Worm (Caenorhabditis elegans) whole organism, early embryonic: ENCODE data around the gene msp-152.

Source experiments
- B0310.2 ChIP-seq: sonication (generic microtip); optimal IDR thresholded peaks from 2 replicates; lab custom pipeline; 2016; ENCODE audit warnings: mild to moderate bottlenecking, missing genetic modification characterization, missing compliant biosample characterization
- F13C5.2 ChIP-seq: sonication (generic microtip); optimal IDR thresholded peaks from 2 replicates; lab custom pipeline; 2017; ENCODE audit warnings: mild to moderate bottlenecking, missing genetic modification characterization, inconsistent platforms, missing compliant biosample characterization
- aly-1 ChIP-seq: sonication (generic microtip); optimal IDR thresholded peaks from 2 replicates; lab custom pipeline; 2016; ENCODE audit warnings: missing genetic modification characterization, missing compliant biosample characterization
- ama-1 ChIP-seq: fragments of 150-350 bp; optimal IDR thresholded peaks from 2 replicates; lab custom pipeline; 2014
- ceh-13 ChIP-seq: fragments of 200-800 bp; sonication (Bioruptor generic); optimal IDR thresholded peaks from 2 replicates; lab custom pipeline; 2018; ENCODE audit warnings: mild to moderate bottlenecking, missing genetic modification characterization, missing compliant biosample characterization
- ceh-36 ChIP-seq: sonication (generic microtip); optimal IDR thresholded peaks from 2 replicates; lab custom pipeline; 2016; ENCODE audit warnings: missing genetic modification characterization, inconsistent platforms, missing compliant biosample characterization
- ets-7 ChIP-seq: sonication (generic microtip); optimal IDR thresholded peaks from 2 replicates; lab custom pipeline; 2016; ENCODE audit warnings: missing genotype, missing genetic modification characterization, missing compliant biosample characterization
- flt-1 ChIP-seq: fragments of 200-800 bp; sonication (Bioruptor generic); IDR thresholded peaks from 2 replicates; pipeline ENCODE4 v1.3.6; 2022; ENCODE audit warnings: missing genetic modification characterization, missing compliant biosample characterization
- hmbx-1 ChIP-seq: sonication (generic microtip); optimal IDR thresholded peaks from 2 replicates; lab custom pipeline; 2016; ENCODE audit warnings: mild to moderate bottlenecking, missing genetic modification characterization, missing compliant biosample characterization
- hmg-4 ChIP-seq: fragments of 200-800 bp; sonication (Bioruptor generic); optimal IDR thresholded peaks from 2 replicates; lab custom pipeline; 2018; ENCODE audit warnings: mild to moderate bottlenecking, missing genetic modification characterization, missing compliant biosample characterization
- hnd-1 ChIP-seq: sonication (generic microtip); optimal IDR thresholded peaks from 2 replicates; lab custom pipeline; 2016; ENCODE audit warnings: missing genetic modification characterization, missing compliant biosample characterization
- pes-1 ChIP-seq: fragments of 200-800 bp; sonication (Bioruptor generic); IDR thresholded peaks from 2 replicates; pipeline ENCODE4 v1.3.6; 2022; ENCODE audit warnings: missing genetic modification reagents, missing genetic modification characterization, missing compliant biosample characterization
- scrt-1 ChIP-seq: fragments of 200-800 bp; sonication (Bioruptor generic); IDR thresholded peaks from 2 replicates; pipeline ENCODE4 v1.3.6; 2022; ENCODE audit warnings: missing genetic modification characterization, missing compliant biosample characterization
- sea-1 ChIP-seq: fragments of 200-800 bp; sonication (Bioruptor generic); conservative IDR thresholded peaks from 2 replicates; pipeline ENCODE4 v1.3.6; 2022; ENCODE audit warnings: missing genetic modification characterization, missing compliant biosample characterization
- tbx-11 ChIP-seq: fragments of 200-800 bp; sonication (Bioruptor generic); IDR thresholded peaks from 2 replicates; pipeline ENCODE4 v1.3.6; 2022; ENCODE audit warnings: missing genetic modification characterization, missing compliant biosample characterization
- tbx-37 ChIP-seq: fragments of 200-800 bp; sonication (Bioruptor generic); conservative IDR thresholded peaks from 2 replicates; pipeline ENCODE4 v1.3.6; 2022; ENCODE audit warnings: missing genetic modification reagents, missing genetic modification characterization, missing compliant biosample characterization
- tra-4 ChIP-seq: sonication (generic microtip); optimal IDR thresholded peaks from 2 replicates; lab custom pipeline; 2017; ENCODE audit warnings: missing genetic modification characterization, missing compliant biosample characterization

msp-152 gene

DNA sequence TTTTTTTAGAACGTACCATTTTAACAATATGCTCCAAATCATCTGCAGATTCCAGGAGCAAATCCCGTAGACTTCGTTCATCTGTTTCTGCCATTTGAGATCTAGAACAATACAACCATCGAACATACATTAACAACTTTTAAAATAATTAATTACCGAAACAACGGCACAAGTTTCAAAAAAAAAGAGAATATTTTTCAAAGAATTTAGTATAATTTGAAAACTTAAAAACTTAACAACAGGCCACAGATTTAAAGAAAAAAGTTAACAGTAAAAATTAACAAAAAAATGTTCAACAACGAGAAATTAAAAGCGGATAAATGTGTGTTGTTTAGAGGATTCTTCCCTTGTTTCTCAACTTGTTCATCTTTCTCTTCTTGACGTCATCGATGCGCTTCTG is 11.0 kb downstream of the msp-152 start, which contains the start of gene mdt-4:
Gene mdt-4, minus strand, starts transcription at position 101 of the 400 bp plus-strand sequence.
- TF ChIP-seq tbx-37 (GFP tag; lab: Robert Waterston, UW), result no peak
- no peak for TF ChIP-seq tra-4 (tag; lab: Kevin White, UChicago)
- no peak for TF ChIP-seq B0310.2
- TF ChIP-seq flt-1 (GFP tag; lab: Robert Waterston, UW), result no peak
- TF ChIP-seq ama-1 (lab: Kevin White, UChicago), result no peak
- no peak for TF ChIP-seq hnd-1 (tag; lab: Kevin White, UChicago)
- no peak for TF ChIP-seq aly-1 (tag; lab: Kevin White, UChicago)
- TF ChIP-seq ets-7 (tag; lab: Kevin White, UChicago), result no peak
- no peak for TF ChIP-seq tbx-11 (GFP tag; lab: Robert Waterston, UW)
- TF ChIP-seq hmbx-1 (tag; lab: Kevin White, UChicago), result no peak
- no peak for TF ChIP-seq ceh-13 (GFP tag; lab: Kevin White, UChicago)

DNA sequence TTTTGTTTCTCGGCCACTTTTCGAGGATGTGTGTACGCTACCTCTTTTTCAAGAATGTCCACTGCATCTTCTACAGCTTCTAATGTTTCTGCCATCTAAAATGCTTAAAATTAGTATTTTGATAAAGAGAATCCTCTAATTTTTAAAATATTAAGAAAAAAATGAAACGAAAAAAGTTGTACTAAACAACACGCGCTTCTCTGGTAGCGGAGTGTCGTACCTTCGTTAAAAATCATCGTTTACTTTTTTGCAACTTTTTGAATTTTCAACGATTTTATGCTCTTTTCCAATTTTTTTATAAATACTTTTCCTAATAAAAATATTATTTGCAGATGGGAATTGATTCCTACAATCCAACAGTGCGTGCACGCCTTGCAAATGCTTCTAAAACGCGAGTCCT is 12.9 kb downstream of the msp-152 start, which contains the start of the genes gldi-11 and ZK546.2:
Gene gldi-11, minus strand, starts transcription at position 95 of the 400 bp plus-strand sequence.
Gene ZK546.2, plus strand, starts transcription at position 333 of the 400 bp plus-strand sequence.
- no peak for TF ChIP-seq hmg-4 (GFP tag; lab: Kevin White, UChicago)

DNA sequence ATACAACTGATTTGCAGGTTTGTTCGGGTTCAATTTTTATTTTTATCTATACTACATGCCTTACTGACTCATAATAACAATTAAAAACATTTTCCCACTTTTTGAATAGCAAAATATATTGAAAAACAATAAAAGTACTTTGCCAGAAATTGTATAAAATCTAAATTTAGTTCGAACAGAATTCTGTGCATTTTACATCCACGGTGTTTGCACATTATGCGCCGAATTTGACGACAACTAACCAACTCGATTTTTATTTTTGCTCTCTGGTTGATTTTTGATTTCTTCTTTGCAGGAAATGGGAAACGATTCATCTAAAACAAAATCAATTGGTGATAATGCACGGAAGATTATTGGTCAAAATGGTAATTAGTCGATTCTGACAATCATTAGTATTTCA is 13.9 kb downstream of the msp-152 start:
- no peak for TF ChIP-seq tbx-37 (GFP tag; lab: Robert Waterston, UW)
- TF ChIP-seq tra-4 (tag; lab: Kevin White, UChicago), result no peak
- TF ChIP-seq tbx-11 (GFP tag; lab: Robert Waterston, UW), result no peak
- TF ChIP-seq sea-1 (GFP tag; lab: Robert Waterston, UW), result no peak

DNA sequence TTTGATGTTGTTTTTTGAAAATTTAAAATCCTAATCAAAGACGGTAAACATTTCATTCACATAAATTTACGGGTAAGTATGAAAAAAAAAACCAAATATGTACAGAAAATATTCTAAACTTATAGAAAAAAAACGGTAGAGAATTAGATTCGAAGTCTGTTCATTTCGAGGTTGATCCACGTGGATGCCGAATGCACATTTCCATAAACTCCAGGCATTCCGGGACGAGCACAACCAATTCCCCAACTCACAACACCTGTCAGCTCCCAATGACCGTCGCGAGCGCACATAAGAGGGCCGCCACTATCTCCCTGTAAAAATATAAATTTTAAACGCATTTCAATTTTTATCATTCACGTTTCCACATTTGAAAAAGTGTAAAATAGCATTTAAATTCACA is 15.3 kb downstream of the msp-152 start:
- TF ChIP-seq ama-1 (lab: Kevin White, UChicago) (no peak), scrt-1 (GFP tag; lab: Robert Waterston, UW) (no peak), tbx-11 (GFP tag; lab: Robert Waterston, UW) (no peak), F13C5.2 (no peak), ceh-36 (no peak), tbx-37 (GFP tag; lab: Robert Waterston, UW) (no peak), B0310.2 (no peak), tra-4 (tag; lab: Kevin White, UChicago) (no peak), ets-7 (tag; lab: Kevin White, UChicago) (no peak), ceh-13 (GFP tag; lab: Kevin White, UChicago) (no peak), pes-1 (GFP tag; lab: Robert Waterston, UW) (no peak), sea-1 (GFP tag; lab: Robert Waterston, UW) (no peak), hnd-1 (tag; lab: Kevin White, UChicago) (no peak), hmbx-1 (tag; lab: Kevin White, UChicago) (no peak)

DNA sequence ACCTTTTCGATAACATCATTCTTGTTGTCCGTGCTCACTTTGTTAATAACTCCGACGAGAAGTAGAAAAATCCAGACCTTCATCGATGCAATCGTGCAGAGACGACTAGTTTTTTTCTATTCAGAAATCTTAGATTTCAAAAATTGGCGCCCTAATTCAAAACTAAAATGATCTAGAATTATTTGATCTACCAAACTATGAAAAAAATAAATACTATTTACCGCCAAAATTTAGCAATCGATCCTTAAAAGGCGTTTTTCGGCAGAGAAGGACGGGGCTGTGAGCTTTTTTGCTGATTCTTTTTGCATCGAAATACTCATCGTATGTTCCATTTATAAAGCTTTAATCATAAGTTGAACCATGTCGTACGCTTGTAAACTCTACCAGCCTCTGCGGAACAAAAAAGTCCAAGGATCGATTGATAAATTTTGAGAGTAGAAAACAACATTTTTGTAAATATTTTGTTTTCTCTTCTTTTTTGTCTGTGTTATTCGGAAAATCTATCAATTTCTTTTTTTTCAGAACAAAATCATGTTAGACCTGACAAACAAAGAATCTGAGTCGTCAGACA is 16.6 kb downstream of the msp-152 start, which contains the start of the genes try-1 and zyg-12:
Gene try-1, minus strand, starts transcription at position 148 of the 571 bp plus-strand sequence.
Gene zyg-12, plus strand, starts transcription at position 521 of the 571 bp plus-strand sequence.
- TF ChIP-seq pes-1 (GFP tag; lab: Robert Waterston, UW), result no peak
- no peak for TF ChIP-seq F13C5.2
- TF ChIP-seq aly-1 (tag; lab: Kevin White, UChicago), result no peak
- TF ChIP-seq ceh-13 (GFP tag; lab: Kevin White, UChicago), result no peak
- no peak for TF ChIP-seq ama-1 (lab: Kevin White, UChicago)
- no peak for TF ChIP-seq tra-4 (tag; lab: Kevin White, UChicago)

DNA sequence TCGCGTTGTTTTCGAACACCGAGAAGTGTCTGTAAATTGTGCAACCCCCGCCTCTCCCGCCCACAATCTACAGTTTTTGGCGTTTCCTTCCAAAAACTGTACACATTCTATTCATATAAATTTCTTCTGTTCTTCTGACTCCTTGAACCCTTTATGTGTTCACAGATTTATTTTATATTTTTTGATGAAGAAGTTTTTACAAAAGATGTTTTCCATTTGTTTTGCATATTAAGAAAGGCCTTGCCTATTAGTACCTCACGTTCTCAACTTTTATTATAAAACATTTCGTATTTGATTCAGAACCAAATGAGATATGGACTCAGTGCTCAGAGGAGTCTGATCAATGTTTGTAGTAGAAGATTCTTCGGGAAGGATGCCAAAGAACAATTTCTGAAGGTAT is 20.5 kb downstream of the msp-152 start, which contains the start of gene ndx-3:
Gene ndx-3, plus strand, starts transcription at position 301 of the 400 bp plus-strand sequence.
- TF ChIP-seq pes-1 (GFP tag; lab: Robert Waterston, UW), result no peak
- TF ChIP-seq aly-1 (tag; lab: Kevin White, UChicago), result no peak
- TF ChIP-seq tbx-37 (GFP tag; lab: Robert Waterston, UW), result no peak
- TF ChIP-seq ama-1 (lab: Kevin White, UChicago), result no peak
- no peak for TF ChIP-seq scrt-1 (GFP tag; lab: Robert Waterston, UW)
- no peak for TF ChIP-seq hmg-4 (GFP tag; lab: Kevin White, UChicago)
- no peak for TF ChIP-seq ceh-36
- TF ChIP-seq tbx-11 (GFP tag; lab: Robert Waterston, UW), result no peak
- TF ChIP-seq flt-1 (GFP tag; lab: Robert Waterston, UW), result no peak
- no peak for TF ChIP-seq B0310.2
- TF ChIP-seq hnd-1 (tag; lab: Kevin White, UChicago), result no peak
- TF ChIP-seq ceh-13 (GFP tag; lab: Kevin White, UChicago), result no peak
- TF ChIP-seq tra-4 (tag; lab: Kevin White, UChicago), result no peak
- no peak for TF ChIP-seq sea-1 (GFP tag; lab: Robert Waterston, UW)
- TF ChIP-seq hmbx-1 (tag; lab: Kevin White, UChicago), result no peak
- no peak for TF ChIP-seq ets-7 (tag; lab: Kevin White, UChicago)
- TF ChIP-seq F13C5.2, result no peak

DNA sequence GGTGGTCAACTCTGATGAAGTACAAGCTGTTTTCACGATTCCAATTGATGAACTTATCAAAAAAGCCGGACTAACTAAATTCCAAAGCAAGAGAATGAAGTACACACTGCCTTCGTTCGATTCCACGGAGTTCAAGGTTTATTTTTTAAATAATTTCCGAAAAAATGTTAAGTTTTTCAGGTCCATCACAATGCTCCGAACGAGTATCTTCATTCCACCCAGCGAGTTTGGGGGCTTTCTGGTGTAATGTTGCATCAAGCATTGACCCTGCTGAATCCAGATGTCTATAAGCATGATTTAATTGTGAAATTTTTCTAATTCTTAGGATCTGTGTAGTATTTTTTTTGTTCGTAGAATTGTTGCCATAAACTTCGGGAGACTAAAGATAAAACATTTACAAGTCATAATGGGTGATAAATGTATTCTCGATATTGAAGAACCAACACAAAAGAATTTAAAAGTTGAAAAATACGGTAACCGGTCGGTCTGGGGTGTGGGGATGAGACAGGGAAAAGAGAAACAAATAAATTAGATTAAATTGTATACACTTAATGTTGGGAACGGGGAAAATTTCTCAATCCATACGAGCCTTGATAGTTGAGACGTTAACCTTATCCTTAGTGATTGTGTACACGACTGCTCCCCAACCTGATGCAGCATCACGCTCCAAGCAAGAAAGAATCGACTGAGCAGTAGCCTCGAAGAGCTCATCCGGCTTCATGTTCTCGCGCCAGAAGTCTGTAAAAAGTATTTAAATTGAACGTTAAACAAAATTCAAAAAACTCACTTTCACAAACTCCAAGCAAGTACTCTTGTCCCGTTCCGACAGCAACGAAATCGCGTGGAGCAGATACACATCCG is 21.5 kb downstream of the msp-152 start:
- TF ChIP-seq B0310.2 (no peak), pes-1 (GFP tag; lab: Robert Waterston, UW) (no peak), scrt-1 (GFP tag; lab: Robert Waterston, UW) (no peak), ets-7 (tag; lab: Kevin White, UChicago) (no peak), aly-1 (tag; lab: Kevin White, UChicago) (no peak), ama-1 (lab: Kevin White, UChicago) (no peak), hnd-1 (tag; lab: Kevin White, UChicago) (no peak), hmg-4 (GFP tag; lab: Kevin White, UChicago) (no peak)
